Worm (Caenorhabditis elegans): ENCODE results near the gene cnc-2.

Gene cnc-2

DNA sequence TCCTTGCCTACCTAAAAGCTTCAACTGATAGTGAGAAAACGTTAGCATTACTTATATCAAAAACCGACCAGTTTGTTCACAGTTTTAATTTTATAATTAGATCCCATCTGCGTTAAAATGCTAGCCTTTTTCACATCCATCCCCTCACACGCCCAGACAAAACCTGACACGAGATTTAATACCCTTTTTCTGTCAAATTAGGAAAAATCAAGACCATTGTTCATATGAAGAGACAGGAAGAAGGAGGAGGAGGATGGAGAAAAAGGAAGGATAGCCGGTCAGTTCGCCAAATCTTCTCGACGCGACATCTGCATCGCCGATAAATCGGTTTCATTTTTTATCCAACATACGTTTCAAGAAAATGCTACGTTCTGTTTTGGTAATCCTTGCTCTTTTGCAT is 2.3 kb downstream of the cnc-2 start, which contains the start of gene cnc-3:
Gene cnc-3, plus strand, starts transcription at position 281 of the 400 bp plus-strand sequence.
- TF ChIP-seq dao-5 (tag; optimal IDR thresholded peaks at IDR 0.05): no peak
- TF ChIP-seq him-1 (tag; optimal IDR thresholded peaks at IDR 0.05): no peak
- TF ChIP-seq W03F9.2 (tag; optimal IDR thresholded peaks at IDR 0.05): no peak

DNA sequence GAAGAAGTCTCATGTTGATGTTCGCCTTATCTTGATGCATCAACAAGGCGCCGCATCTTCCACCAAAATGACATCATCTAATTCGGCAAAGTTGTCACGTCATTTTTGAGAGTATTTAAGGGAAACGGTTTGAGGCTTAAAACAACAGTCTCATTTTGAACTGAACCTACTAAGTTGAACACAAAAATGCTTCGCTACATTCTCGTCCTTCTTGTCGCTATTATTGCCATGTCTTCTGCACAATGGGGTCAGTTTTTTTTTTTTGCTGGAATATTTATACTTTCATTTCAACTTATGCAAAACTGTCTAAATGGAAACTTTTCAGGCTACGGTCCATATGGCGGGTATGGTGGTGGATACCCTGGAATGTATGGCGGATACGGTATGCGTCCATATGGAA is 2.9 kb downstream of the cnc-2 start, which contains the start of gene cnc-4:
Gene cnc-4, plus strand, starts transcription at position 117 of the 400 bp plus-strand sequence.
- TF ChIP-seq dao-5 (tag; optimal IDR thresholded peaks at IDR 0.05) (no peak), W03F9.2 (tag; optimal IDR thresholded peaks at IDR 0.05) (no peak), him-1 (tag; optimal IDR thresholded peaks at IDR 0.05) (no peak)

DNA sequence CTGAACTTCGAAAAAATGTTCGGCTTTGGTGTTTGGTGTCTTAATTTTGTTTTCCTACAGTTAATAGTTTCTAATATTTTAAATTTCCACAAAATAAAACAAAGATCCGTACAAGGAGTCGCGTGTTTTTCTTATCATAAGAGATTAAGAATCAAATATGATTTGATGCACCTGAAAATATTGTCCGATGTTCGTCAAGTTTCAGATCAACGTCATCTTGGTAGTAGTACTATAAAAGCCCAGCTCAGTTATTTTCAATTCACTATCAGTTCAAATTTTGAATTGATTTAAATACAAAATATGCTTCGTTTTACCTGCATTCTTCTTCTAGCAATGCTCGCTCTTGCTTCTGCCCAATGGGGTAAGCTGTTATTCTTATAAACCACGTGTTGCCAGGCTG is 4.9 kb downstream of the cnc-2 start, which contains the start of gene cnc-5:
Gene cnc-5, plus strand, starts transcription at position 301 of the 400 bp plus-strand sequence.
- TF ChIP-seq dao-5 (tag; optimal IDR thresholded peaks at IDR 0.05) (no peak), him-1 (tag; optimal IDR thresholded peaks at IDR 0.05) (no peak), W03F9.2 (tag; optimal IDR thresholded peaks at IDR 0.05) (no peak)

- TF ChIP-seq W03F9.2 (tag; optimal IDR thresholded peaks at IDR 0.05) (no peak), him-1 (tag; optimal IDR thresholded peaks at IDR 0.05) (no peak), dao-5 (tag; optimal IDR thresholded peaks at IDR 0.05) (no peak)
Observed at ce11 chrV:1444180-1444579, 5.8 kb downstream of the cnc-2 start, which contains the start of gene cnc-1. TSS of gene cnc-1 (minus strand) at chrV:1444280.

DNA sequence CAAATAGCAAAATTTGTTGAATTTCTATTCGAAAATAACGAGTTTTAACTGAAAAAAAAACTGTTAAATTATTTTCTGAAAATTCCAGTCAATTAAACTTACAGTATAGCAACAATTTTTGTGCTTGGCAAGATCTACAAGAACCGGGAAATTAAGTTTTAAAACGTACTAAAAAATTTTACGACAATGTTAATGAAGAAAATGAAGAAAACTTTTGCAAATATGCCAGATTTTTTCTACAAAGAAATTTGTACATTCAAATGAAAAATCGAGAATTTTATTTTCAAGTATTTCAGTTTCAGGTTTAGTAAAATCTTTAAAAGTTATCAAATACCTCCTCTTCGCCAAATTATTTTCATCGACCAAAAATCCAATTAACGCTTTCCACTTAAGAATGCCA is 7.9 kb downstream of the cnc-2 start, which contains the start of gene cnc-11:
Gene cnc-11, plus strand, starts transcription at position 301 of the 400 bp plus-strand sequence.
- no peak for TF ChIP-seq W03F9.2 (tag; optimal IDR thresholded peaks at IDR 0.05)
- no peak for TF ChIP-seq dao-5 (tag; optimal IDR thresholded peaks at IDR 0.05)

DNA sequence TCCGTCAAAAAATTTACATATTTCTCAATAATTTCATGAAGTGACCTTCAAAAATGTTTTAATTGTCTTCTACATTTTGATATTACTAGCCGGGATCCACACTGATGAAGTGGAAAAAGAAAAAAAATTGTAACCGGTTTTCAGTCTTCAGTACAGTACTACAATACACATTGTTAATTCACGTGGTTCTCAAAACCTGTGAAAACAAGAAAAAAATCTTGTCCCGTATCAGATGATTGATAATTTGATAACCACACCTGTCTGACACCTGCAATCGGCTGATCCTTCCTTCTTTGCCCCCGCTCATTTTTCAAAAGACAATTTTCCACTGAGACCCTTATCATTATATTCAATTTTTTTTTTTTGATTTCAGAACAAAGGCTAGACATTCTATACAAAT is 11.2 kb downstream of the cnc-2 start, which contains the start of gene R09B5.11:
Gene R09B5.11, plus strand, starts transcription at position 374 of the 400 bp plus-strand sequence.
- TF ChIP-seq him-1 (tag; optimal IDR thresholded peaks at IDR 0.05) (no peak), dao-5 (tag; optimal IDR thresholded peaks at IDR 0.05) (no peak), W03F9.2 (tag; optimal IDR thresholded peaks at IDR 0.05) (no peak)

ce11 chrV:1438205-1438604 is 11.8 kb downstream of the cnc-2 start:
- TF ChIP-seq him-1 (tag; optimal IDR thresholded peaks at IDR 0.05) (no peak), W03F9.2 (tag; optimal IDR thresholded peaks at IDR 0.05) (no peak), dao-5 (tag; optimal IDR thresholded peaks at IDR 0.05) (no peak)

ce11 chrV:1435106-1435505 is 14.9 kb downstream of the cnc-2 start:
- TF ChIP-seq dao-5 (tag; optimal IDR thresholded peaks at IDR 0.05) (no peak), him-1 (tag; optimal IDR thresholded peaks at IDR 0.05) (no peak), W03F9.2 (tag; optimal IDR thresholded peaks at IDR 0.05) (no peak)

ce11 chrV:1434398-1434797 is 15.6 kb downstream of the cnc-2 start:
- TF ChIP-seq W03F9.2 (tag; optimal IDR thresholded peaks at IDR 0.05) (no peak), dao-5 (tag; optimal IDR thresholded peaks at IDR 0.05) (no peak), him-1 (tag; optimal IDR thresholded peaks at IDR 0.05) (no peak)

- TF ChIP-seq dao-5 (tag; optimal IDR thresholded peaks at IDR 0.05): no peak
- no peak for TF ChIP-seq W03F9.2 (tag; optimal IDR thresholded peaks at IDR 0.05)
- TF ChIP-seq him-1 (tag; optimal IDR thresholded peaks at IDR 0.05): no peak
Observed at ce11 chrV:1433419-1433765, 16.6 kb downstream of the cnc-2 start.

- no peak for TF ChIP-seq dao-5 (tag; optimal IDR thresholded peaks at IDR 0.05)
Observed at ce11 chrV:1432500-1433418, 17.2 kb downstream of the cnc-2 start.

DNA sequence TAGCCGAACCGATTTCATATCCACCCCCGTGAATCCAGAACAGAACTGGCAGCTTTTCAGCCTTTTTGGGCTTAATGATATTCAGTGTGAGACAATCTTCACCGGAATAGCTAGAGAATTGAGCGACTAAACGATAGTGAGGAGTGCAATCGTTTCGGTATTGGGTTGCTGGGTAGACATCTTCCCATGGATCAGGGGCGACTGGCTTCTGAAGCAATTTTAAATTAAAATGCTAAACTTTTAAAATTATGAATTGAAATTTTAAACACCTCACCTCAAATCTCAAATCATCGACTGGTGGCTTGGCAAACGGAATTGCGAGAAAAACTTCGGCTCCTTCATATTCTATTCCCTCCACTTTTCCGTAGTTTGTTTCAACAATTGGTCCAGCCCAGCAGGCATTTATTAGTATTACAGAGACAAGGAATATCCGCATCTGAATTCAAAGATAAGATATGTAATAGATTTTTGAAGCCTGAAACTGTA is 18.2 kb downstream of the cnc-2 start, which contains the start of gene ges-1:
Gene ges-1, minus strand, starts transcription at position 436 of the 486 bp plus-strand sequence.
- TF ChIP-seq him-1 (tag; optimal IDR thresholded peaks at IDR 0.05) (no peak), W03F9.2 (tag; optimal IDR thresholded peaks at IDR 0.05) (no peak), dao-5 (tag; optimal IDR thresholded peaks at IDR 0.05) (no peak)

- no peak for TF ChIP-seq him-1 (tag; optimal IDR thresholded peaks at IDR 0.05)
- no peak for TF ChIP-seq dao-5 (tag; optimal IDR thresholded peaks at IDR 0.05)
- TF ChIP-seq W03F9.2 (tag; optimal IDR thresholded peaks at IDR 0.05): no peak
Observed at ce11 chrV:1425595-1425994, 24.4 kb downstream of the cnc-2 start, which contains the start of gene R12A1.3. TSS of gene R12A1.3 (minus strand) at chrV:1425794.

- TF ChIP-seq him-1 (tag; optimal IDR thresholded peaks at IDR 0.05) (no peak), dao-5 (tag; optimal IDR thresholded peaks at IDR 0.05) (no peak), W03F9.2 (tag; optimal IDR thresholded peaks at IDR 0.05) (no peak)
Observed at ce11 chrV:1423338-1423737, 26.6 kb downstream of the cnc-2 start.

Measured in whole organism, L4/young adult.